Worm (Caenorhabditis elegans): Measurements from ENCODE around the gene Y48A5A.1.

Gene Y48A5A.1

DNA sequence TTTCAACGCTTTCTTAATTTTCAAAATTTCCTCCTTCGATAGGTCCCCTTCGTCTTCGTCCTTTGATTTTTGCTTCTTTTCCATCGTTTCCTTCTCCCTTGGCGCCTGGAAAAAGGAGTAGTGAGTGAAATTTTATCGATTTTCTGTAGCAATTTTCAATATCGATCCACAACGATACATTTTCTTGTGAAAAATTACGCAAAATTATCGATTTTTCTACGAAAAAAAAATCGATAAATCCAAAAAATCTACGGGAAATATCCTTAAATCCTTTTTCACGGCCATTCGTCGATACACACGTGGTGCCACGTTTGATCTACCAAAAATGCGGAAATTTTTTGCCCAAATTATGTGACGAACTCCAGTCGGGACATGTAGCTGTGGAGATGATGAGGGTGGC, 5.8 kb downstream of the Y48A5A.1 start:
- TF ChIP-seq mdl-1 (tag; optimal IDR thresholded peaks at IDR 0.05) (no peak), ceh-28 (tag; optimal IDR thresholded peaks at IDR 0.05) (peak; percentile 76)

DNA sequence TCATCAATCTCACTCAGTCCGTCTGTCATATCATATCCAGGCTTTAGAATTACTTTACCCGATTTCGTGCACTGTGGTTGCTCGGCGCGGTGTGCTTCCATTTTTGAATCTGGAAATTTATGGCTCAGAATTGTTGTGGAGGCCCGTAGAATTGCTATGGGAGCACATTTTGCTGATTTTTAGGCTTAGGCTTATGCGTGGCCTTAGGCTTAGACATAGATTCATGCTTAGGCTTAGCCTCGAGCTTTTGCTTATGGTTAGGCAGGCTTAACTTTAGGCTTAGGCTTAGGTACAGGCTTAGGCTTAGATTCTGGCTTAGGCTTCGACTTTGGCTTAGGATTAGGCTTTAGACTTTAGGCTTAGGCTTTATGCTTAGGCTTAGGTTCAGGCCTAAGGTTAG, 7.0 kb downstream of the Y48A5A.1 start, which contains the start of gene Y76B12C.4:
Y76B12C.4 (minus strand) TSS at position 101 of the 400 bp plus-strand sequence.
- TF ChIP-seq jun-1 (tag; optimal IDR thresholded peaks at IDR 0.05) (no peak), nhr-25 (tag; optimal IDR thresholded peaks at IDR 0.05) (no peak), ztf-11 (tag; optimal IDR thresholded peaks at IDR 0.05) (no peak), fos-1 (tag; optimal IDR thresholded peaks at IDR 0.05) (no peak), ztf-4 (tag; optimal IDR thresholded peaks at IDR 0.05) (no peak), nhr-11 (tag; optimal IDR thresholded peaks at IDR 0.05) (no peak), ceh-9 (tag; optimal IDR thresholded peaks at IDR 0.05) (no peak), mdl-1 (tag; optimal IDR thresholded peaks at IDR 0.05) (no peak), R02D3.7 (tag; optimal IDR thresholded peaks at IDR 0.05) (no peak), elt-3 (tag; optimal IDR thresholded peaks at IDR 0.05) (no peak), tbx-2 (tag; optimal IDR thresholded peaks at IDR 0.05) (no peak), aly-2 (tag; optimal IDR thresholded peaks at IDR 0.05) (no peak), nhr-76 (tag; optimal IDR thresholded peaks at IDR 0.05) (no peak), egl-27 (tag; optimal IDR thresholded peaks at IDR 0.05) (no peak), elt-2 (tag; optimal IDR thresholded peaks at IDR 0.05) (no peak), lsy-12 (tag; optimal IDR thresholded peaks at IDR 0.05) (no peak), ceh-28 (tag; optimal IDR thresholded peaks at IDR 0.05) (no peak), fkh-10 (GFP tag; optimal IDR thresholded peaks at IDR 0.05) (no peak), nhr-67 (tag; optimal IDR thresholded peaks at IDR 0.05) (no peak)

DNA sequence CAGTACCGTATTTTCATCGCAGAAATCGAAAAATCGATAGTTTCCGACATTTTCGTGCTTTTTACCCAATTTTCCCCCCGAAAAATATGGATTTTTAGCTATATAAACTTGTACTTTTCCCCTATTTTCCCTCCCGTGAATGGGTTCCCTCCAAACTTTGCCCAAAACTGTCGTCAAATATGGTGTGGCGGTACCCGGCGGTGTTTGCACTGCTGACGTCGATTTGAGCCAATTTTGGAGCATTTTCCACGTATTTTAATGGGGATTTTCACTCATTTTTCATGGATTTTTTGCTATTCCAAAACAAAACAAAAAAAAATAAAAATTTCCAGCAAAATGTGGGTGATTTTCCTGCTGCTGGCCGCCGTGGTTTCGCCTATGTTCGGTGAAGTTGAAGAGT, 8.1 kb downstream of the Y48A5A.1 start, which contains the start of gene Y76B12C.3:
Y76B12C.3 (plus strand) TSS at position 334 of the 400 bp plus-strand sequence.
- TF ChIP-seq lin-15B (tag; optimal IDR thresholded peaks at IDR 0.05) (peak; percentile 39), mdl-1 (tag; optimal IDR thresholded peaks at IDR 0.05) (no peak), fkh-10 (GFP tag; optimal IDR thresholded peaks at IDR 0.05) (no peak), nhr-43 (tag; optimal IDR thresholded peaks at IDR 0.05; ENCODE audit: poor library complexity, severe bottlenecking) (no peak), pha-4 (tag; optimal IDR thresholded peaks at IDR 0.05) (peak; percentile 22), hmg-11 (tag; optimal IDR thresholded peaks at IDR 0.05) (peak; percentile 26), lsy-12 (tag; optimal IDR thresholded peaks at IDR 0.05) (no peak), snpc-4 (tag; optimal IDR thresholded peaks at IDR 0.05) (no peak), fos-1 (tag; optimal IDR thresholded peaks at IDR 0.05) (no peak), aly-2 (tag; optimal IDR thresholded peaks at IDR 0.05) (no peak), nfya-1 (tag; optimal IDR thresholded peaks at IDR 0.05; ENCODE audit: insufficient read depth) (peak; percentile 8), nhr-25 (tag; optimal IDR thresholded peaks at IDR 0.05) (no peak)

DNA sequence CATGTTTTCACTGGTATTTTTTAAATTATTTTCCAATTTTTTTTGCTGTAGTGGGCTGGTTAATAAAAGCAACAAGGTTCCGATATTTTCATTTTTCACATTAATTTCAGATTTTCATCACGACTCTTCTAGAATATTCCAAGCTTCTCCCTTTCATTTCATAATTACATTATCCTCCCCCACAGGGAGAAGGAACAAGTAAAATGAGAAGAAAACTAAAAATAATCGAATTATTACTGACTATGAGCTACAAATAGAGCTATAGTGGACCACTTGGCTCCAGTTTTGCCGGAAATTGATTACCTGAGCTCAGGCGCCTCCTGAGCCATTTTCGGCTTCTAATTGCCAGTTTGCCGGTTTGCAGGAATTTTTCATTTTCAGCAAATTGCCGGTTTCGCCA, 10.3 kb downstream of the Y48A5A.1 start:
- TF ChIP-seq lin-15B (tag; optimal IDR thresholded peaks at IDR 0.05) (no peak), pha-4 (tag; optimal IDR thresholded peaks at IDR 0.05) (no peak), nhr-67 (tag; optimal IDR thresholded peaks at IDR 0.05) (no peak), egl-27 (tag; optimal IDR thresholded peaks at IDR 0.05) (no peak), ztf-4 (tag; optimal IDR thresholded peaks at IDR 0.05) (no peak), nfya-1 (tag; optimal IDR thresholded peaks at IDR 0.05; ENCODE audit: insufficient read depth) (no peak), elt-2 (tag; optimal IDR thresholded peaks at IDR 0.05) (no peak), tbx-2 (tag; optimal IDR thresholded peaks at IDR 0.05) (no peak), ztf-11 (tag; optimal IDR thresholded peaks at IDR 0.05) (no peak), nhr-28 (tag; optimal IDR thresholded peaks at IDR 0.05) (no peak), nhr-237 (tag; optimal IDR thresholded peaks at IDR 0.05) (no peak), R02D3.7 (tag; optimal IDR thresholded peaks at IDR 0.05) (no peak), elt-3 (tag; optimal IDR thresholded peaks at IDR 0.05) (no peak), jun-1 (tag; optimal IDR thresholded peaks at IDR 0.05) (no peak), mml-1 (tag; optimal IDR thresholded peaks at IDR 0.05) (no peak)

DNA sequence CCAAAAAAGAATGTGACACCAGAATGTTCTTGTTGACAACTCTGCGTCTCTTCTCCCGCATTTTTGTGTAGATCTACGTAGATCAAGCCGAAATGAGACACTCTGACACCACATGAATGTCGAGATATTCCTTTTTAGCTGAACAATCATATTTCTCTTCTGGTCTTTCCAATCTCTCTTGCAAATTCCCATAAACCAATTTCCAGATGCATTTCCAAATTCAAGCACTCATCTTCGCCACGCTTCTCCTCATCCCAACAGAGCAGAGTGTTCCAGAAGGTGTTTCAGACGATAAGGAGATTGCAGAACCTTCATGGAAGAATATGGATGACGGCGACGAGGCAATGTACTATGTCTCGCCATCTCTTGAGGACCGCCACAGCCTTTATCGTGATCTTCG, 14.5 kb downstream of the Y48A5A.1 start, which contains the start of gene Y76B12C.8:
Y76B12C.8 (plus strand) TSS at position 207 of the 400 bp plus-strand sequence.
- TF ChIP-seq R02D3.7 (tag; optimal IDR thresholded peaks at IDR 0.05) (no peak), lsy-12 (tag; optimal IDR thresholded peaks at IDR 0.05) (no peak), eor-1 (tag; optimal IDR thresholded peaks at IDR 0.05) (no peak), egl-27 (tag; optimal IDR thresholded peaks at IDR 0.05) (no peak), mml-1 (tag; optimal IDR thresholded peaks at IDR 0.05) (no peak), jun-1 (tag; optimal IDR thresholded peaks at IDR 0.05) (no peak), hmg-11 (tag; optimal IDR thresholded peaks at IDR 0.05) (no peak), elt-1 (tag; optimal IDR thresholded peaks at IDR 0.05) (no peak), tbx-2 (tag; optimal IDR thresholded peaks at IDR 0.05) (no peak), fos-1 (tag; optimal IDR thresholded peaks at IDR 0.05) (no peak), zag-1 (tag; optimal IDR thresholded peaks at IDR 0.05) (no peak), ceh-16 (tag; optimal IDR thresholded peaks at IDR 0.05) (no peak), unc-62 (GFP tag; optimal IDR thresholded peaks at IDR 0.05) (no peak), nhr-28 (tag; optimal IDR thresholded peaks at IDR 0.05) (no peak)

Data from whole organism, L3 larva.